Worm (Caenorhabditis elegans) whole organism, L3 larva: ENCODE data around the gene srh-248.

Source experiments
- R02D3.7 ChIP-seq: fragments of 150-350 bp; optimal IDR thresholded peaks from 2 replicates; lab custom pipeline; 2014; ENCODE audit warnings: missing biosample characterization, missing genetic modification characterization
- ZK546.5 ChIP-seq: sonication (generic microtip); optimal IDR thresholded peaks from 2 replicates; lab custom pipeline; 2017; ENCODE audit warnings: missing biosample characterization, missing genetic modification characterization
- aly-2 ChIP-seq: fragments of 150-350 bp; optimal IDR thresholded peaks from 2 replicates; lab custom pipeline; 2014; ENCODE audit warnings: missing biosample characterization, missing genetic modification characterization
- ama-1 ChIP-seq: fragments of 150-350 bp; optimal IDR thresholded peaks from 2 replicates; lab custom pipeline; 2018
- ceh-16 ChIP-seq: sonication (generic microtip); optimal IDR thresholded peaks from 2 replicates; lab custom pipeline; 2017; ENCODE audit warnings: missing biosample characterization, missing genetic modification characterization
- ceh-28 ChIP-seq: fragments of 150-350 bp; optimal IDR thresholded peaks from 2 replicates; lab custom pipeline; 2014; ENCODE audit warnings: missing biosample characterization, missing genetic modification reagents, missing genetic modification characterization
- ceh-9 ChIP-seq: sonication (generic microtip); optimal IDR thresholded peaks from 2 replicates; lab custom pipeline; 2018; ENCODE audit warnings: missing biosample characterization, missing genetic modification characterization
- daf-12 ChIP-seq: fragments of 150-350 bp; optimal IDR thresholded peaks from 2 replicates; lab custom pipeline; 2014; ENCODE audit warnings: missing biosample characterization, missing genetic modification reagents, missing genetic modification characterization
- egl-27 ChIP-seq: sonication (generic microtip); optimal IDR thresholded peaks from 4 replicates; lab custom pipeline; 2017; ENCODE audit warnings: missing biosample characterization, missing genetic modification reagents, missing genetic modification characterization
- egl-5 ChIP-seq: fragments of 150-350 bp; optimal IDR thresholded peaks from 2 replicates; lab custom pipeline; 2017; ENCODE audit warnings: missing biosample characterization, missing genetic modification reagents, missing genetic modification characterization, inconsistent platforms
- elt-1 ChIP-seq: fragments of 150-350 bp; optimal IDR thresholded peaks from 2 replicates; lab custom pipeline; 2014; ENCODE audit warnings: missing biosample characterization, missing genetic modification characterization
- elt-2 ChIP-seq: sonication (generic microtip); optimal IDR thresholded peaks from 2 replicates; lab custom pipeline; 2016; ENCODE audit warnings: missing genetic modification reagents, mild to moderate bottlenecking, missing genetic modification characterization, missing compliant biosample characterization
- elt-3 ChIP-seq, 3 experiments: fragments of 150-350 bp in 1 of 3; sonication (generic microtip) in 2 of 3; optimal IDR thresholded peaks; 2 replicates in 2 of 3; 4 replicates in 1 of 3; lab custom pipeline; 2014 to 2017; ENCODE audit warnings: missing biosample characterization in 3 of 3, missing genetic modification characterization in 3 of 3
- fkh-2 ChIP-seq: fragments of 150-350 bp; optimal IDR thresholded peaks from 2 replicates; lab custom pipeline; 2014; ENCODE audit warnings: missing biosample characterization, missing genetic modification reagents, missing genetic modification characterization
- hmg-11 ChIP-seq: sonication (generic microtip); optimal IDR thresholded peaks from 2 replicates; lab custom pipeline; 2016; ENCODE audit warnings: missing genetic modification characterization, missing compliant biosample characterization
- mdl-1 ChIP-seq: fragments of 150-350 bp; optimal IDR thresholded peaks from 2 replicates; lab custom pipeline; 2014; ENCODE audit warnings: missing biosample characterization, missing genetic modification characterization
- mml-1 ChIP-seq: fragments of 150-350 bp; sonication (generic microtip); optimal IDR thresholded peaks from 3 replicates; lab custom pipeline; 2014; ENCODE audit warnings: missing biosample characterization, missing genetic modification characterization
- nfya-1 ChIP-seq: sonication (generic microtip); optimal IDR thresholded peaks from 2 replicates; lab custom pipeline; 2017; ENCODE audit warnings: missing genetic modification characterization, mild to moderate bottlenecking, missing compliant biosample characterization, antibody characterized with exemption, moderate library complexity; ENCODE audit not compliant: insufficient read depth
- nhr-12 ChIP-seq: fragments of 150-350 bp; optimal IDR thresholded peaks from 2 replicates; lab custom pipeline; 2014; ENCODE audit warnings: missing biosample characterization, missing genetic modification characterization
- nhr-237 ChIP-seq: fragments of 150-350 bp; optimal IDR thresholded peaks from 2 replicates; lab custom pipeline; 2014; ENCODE audit warnings: missing biosample characterization, missing genetic modification characterization
- nhr-28 ChIP-seq: fragments of 150-350 bp; optimal IDR thresholded peaks from 2 replicates; lab custom pipeline; 2014; ENCODE audit warnings: missing biosample characterization, missing genetic modification characterization
- nhr-76 ChIP-seq: fragments of 150-350 bp; sonication (generic microtip); optimal IDR thresholded peaks from 5 replicates; lab custom pipeline; 2014; ENCODE audit warnings: missing biosample characterization, missing genetic modification characterization
- nhr-77 ChIP-seq: fragments of 150-350 bp; optimal IDR thresholded peaks from 2 replicates; lab custom pipeline; 2014; ENCODE audit warnings: missing biosample characterization, missing genetic modification characterization
- pha-4 ChIP-seq: fragments of 150-350 bp; optimal IDR thresholded peaks from 2 replicates; lab custom pipeline; 2014; ENCODE audit warnings: missing biosample characterization, missing genetic modification reagents, missing genetic modification characterization
- skn-1 ChIP-seq: fragments of 150-350 bp; optimal IDR thresholded peaks from 2 replicates; lab custom pipeline; 2014; ENCODE audit warnings: missing biosample characterization, missing genetic modification characterization
- tbx-2 ChIP-seq: sonication (generic microtip); optimal IDR thresholded peaks from 2 replicates; lab custom pipeline; 2016; ENCODE audit warnings: mild to moderate bottlenecking, missing genetic modification characterization, missing compliant biosample characterization
- unc-39 ChIP-seq: sonication (generic microtip); optimal IDR thresholded peaks from 4 replicates; lab custom pipeline; 2017; ENCODE audit warnings: missing biosample characterization, missing genetic modification characterization
- zag-1 ChIP-seq: fragments of 150-350 bp; optimal IDR thresholded peaks from 2 replicates; lab custom pipeline; 2014; ENCODE audit warnings: missing biosample characterization, missing genetic modification characterization
- ztf-11 ChIP-seq: fragments of 150-350 bp; optimal IDR thresholded peaks from 2 replicates; lab custom pipeline; 2014; ENCODE audit warnings: missing biosample characterization, missing genetic modification characterization
- ztf-4 ChIP-seq: fragments of 150-350 bp; optimal IDR thresholded peaks from 2 replicates; lab custom pipeline; 2014; ENCODE audit warnings: missing biosample characterization, missing genetic modification characterization

Gene srh-248

ce11 chrV:2934075-2934474 is 21.2 kb downstream of the srh-248 start, which contains the start of gene srh-247:
srh-247 (minus strand) TSS chrV:2934175.
- no peak for TF ChIP-seq elt-1 (tag; lab: Kevin White, UChicago)
- TF ChIP-seq hmg-11 = no peak
- TF ChIP-seq mml-1 (tag; lab: Kevin White, UChicago) = no peak
- TF ChIP-seq tbx-2 (tag; lab: Kevin White, UChicago) = no peak
- no peak for TF ChIP-seq ztf-11 (tag; lab: Kevin White, UChicago)
- no peak for TF ChIP-seq nhr-12

ce11 chrV:2931252-2931651 is 24.0 kb downstream of the srh-248 start, which contains the start of gene C31B8.1:
C31B8.1 (plus strand) TSS chrV:2931552.
- TF ChIP-seq ztf-4 = no peak
- TF ChIP-seq, all 47 proteins: peak for 0

- TF ChIP-seq R02D3.7 (tag; lab: Kevin White, UChicago) (no peak), nhr-237 (tag; lab: Kevin White, UChicago) (no peak), ZK546.5 (no peak)
These were observed 25.5 kb downstream of the srh-248 start, which contains the start of gene C31B8.16 for ce11 chrV:2929753-2930152. C31B8.16 (plus strand) TSS chrV:2930053.

ce11 chrV:2927553-2927952 is 27.7 kb downstream of the srh-248 start, which contains the start of gene C31B8.12:
C31B8.12 (minus strand) TSS chrV:2927653.
- TF ChIP-seq ceh-28 (tag; lab: Kevin White, UChicago) = no peak
- no peak for TF ChIP-seq egl-27 (tag; lab: Kevin White, UChicago)
- no peak for TF ChIP-seq mml-1 (tag; lab: Kevin White, UChicago)
- no peak for TF ChIP-seq mdl-1 (tag; lab: Kevin White, UChicago)
- no peak for TF ChIP-seq hmg-11
- TF ChIP-seq elt-1 (tag; lab: Kevin White, UChicago) = no peak
- no peak for TF ChIP-seq nhr-28
- TF ChIP-seq elt-3 (tag; optimal IDR thresholded peaks at IDR 0.05; lab: Kevin White, UChicago) = no peak
- TF ChIP-seq ama-1 (lab: Kevin White, UChicago) = no peak
- TF ChIP-seq aly-2 = no peak
- no peak for TF ChIP-seq ZK546.5
- no peak for TF ChIP-seq daf-12
- TF ChIP-seq pha-4 (tag; lab: Kevin White, UChicago) = no peak

- TF ChIP-seq skn-1 (tag; lab: Kevin White, UChicago) (no peak), ceh-9 (tag; lab: Kevin White, UChicago) (no peak), egl-5 (no peak), nhr-28 (no peak), nfya-1 (tag; lab: Kevin White, UChicago) (no peak)
These were observed 32.6 kb downstream of the srh-248 start, which contains the start of gene srh-38 for ce11 chrV:2922594-2922993. srh-38 (minus strand) TSS chrV:2922694.

ce11 chrV:2920125-2920524 is 35.1 kb downstream of the srh-248 start:
- TF ChIP-seq elt-2 (tag; lab: Kevin White, UChicago) = no peak
- TF ChIP-seq R02D3.7 (tag; lab: Kevin White, UChicago) = no peak
- no peak for TF ChIP-seq nhr-237 (tag; lab: Kevin White, UChicago)
- TF ChIP-seq nhr-76 (tag; lab: Kevin White, UChicago) = no peak
- TF ChIP-seq zag-1 (tag; lab: Kevin White, UChicago) = no peak
- no peak for TF ChIP-seq nhr-77 (tag; lab: Kevin White, UChicago)
- no peak for TF ChIP-seq ama-1 (lab: Kevin White, UChicago)
- no peak for TF ChIP-seq unc-39
- no peak for TF ChIP-seq mdl-1 (tag; lab: Kevin White, UChicago)

- no peak for TF ChIP-seq mml-1 (tag; lab: Kevin White, UChicago)
- no peak for TF ChIP-seq hmg-11
- TF ChIP-seq nhr-28 = no peak
- no peak for TF ChIP-seq ztf-4
- no peak for TF ChIP-seq zag-1 (tag; lab: Kevin White, UChicago)
- TF ChIP-seq fkh-2 (tag; lab: Kevin White, UChicago) = no peak
- no peak for TF ChIP-seq ceh-16 (tag; lab: Kevin White, UChicago)
- TF ChIP-seq, all 47 proteins: peak for 0
These were observed 41.3 kb downstream of the srh-248 start, which contains the start of gene srh-146 for ce11 chrV:2913948-2914347. srh-146 (plus strand) TSS chrV:2914248.
